Fruit fly (Drosophila melanogaster): ENCODE data around the gene CG3345.

dm6 chr2L:240176-240769 lies 28.6 kb upstream of the CG3345 start:
- no peak for TF ChIP-seq Hr83 (GFP tag; optimal IDR thresholded peaks at IDR 0.05; ENCODE audit: poor library complexity, severe bottlenecking)
- TF ChIP-seq jim (GFP tag; optimal IDR thresholded peaks at IDR 0.05): no peak

Measured in whole organism, wandering third instar larva.